Fruit fly (Drosophila melanogaster): ENCODE results near the gene Smn.
"Not testable (repeated sequence)": the region's sequence is repeated elsewhere in the genome, so short reads cannot be mapped to it uniquely, and the experiment has no call there.

The Smn gene

DNA sequence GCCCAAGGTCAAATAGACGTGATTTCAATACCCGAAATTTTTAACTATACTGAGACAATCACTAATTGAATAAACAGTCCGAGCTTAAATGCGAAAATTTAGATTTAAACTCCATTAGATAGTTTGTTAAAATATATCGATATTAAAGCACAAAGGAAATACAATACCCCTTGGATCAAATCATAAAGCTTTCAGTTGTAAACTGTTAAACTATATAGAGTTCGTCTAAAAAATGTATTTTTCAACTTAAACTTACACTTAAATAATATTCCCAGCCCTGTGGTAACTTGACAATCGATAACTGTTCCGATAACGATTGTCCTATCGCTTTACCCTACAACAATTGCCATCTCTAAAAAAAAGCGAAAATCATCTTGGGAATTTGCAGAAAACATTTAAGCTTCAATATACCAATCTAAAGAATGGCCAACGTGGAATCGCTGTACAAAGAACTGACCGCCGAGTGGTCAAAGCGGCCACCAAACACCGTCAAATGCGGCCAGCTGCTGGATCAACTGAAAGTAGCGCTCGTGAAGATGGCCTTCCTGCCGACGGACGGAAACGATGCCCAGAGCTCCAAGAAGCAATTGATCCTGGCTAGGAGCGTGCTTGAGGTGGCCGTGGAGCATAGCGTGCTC is 1.4 kb upstream of the Smn start, which contains the start of gene Rpn12:
Rpn12 (plus strand) TSS at position 351 of the 638 bp plus-strand sequence.
- TF ChIP-seq CTCF (optimal IDR thresholded peaks at IDR 0.05) (no peak), CG8478 (optimal IDR thresholded peaks at IDR 0.05) (no peak)

DNA sequence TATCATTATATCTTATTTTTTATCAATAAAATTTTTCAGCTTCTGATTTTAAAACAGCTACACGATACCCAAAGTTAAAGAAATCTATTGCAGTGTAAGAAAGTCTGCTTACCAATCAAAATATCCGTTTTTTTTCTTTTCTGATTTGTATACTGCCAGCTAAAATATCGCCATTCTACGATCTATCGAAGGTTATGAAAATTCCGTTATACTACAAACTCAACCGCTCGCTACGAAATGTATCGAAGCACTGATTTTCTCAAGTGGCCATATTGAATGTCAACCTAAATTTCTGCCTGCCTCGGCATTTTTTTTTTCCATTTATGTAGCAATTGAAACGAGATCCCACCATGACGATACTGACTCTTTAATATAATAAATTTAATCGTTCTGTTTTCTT is 1.3 kb downstream of the Smn start, which contains the start of gene nxf2:
nxf2 (minus strand) TSS at position 258 of the 400 bp plus-strand sequence.
- TF ChIP-seq CTCF (optimal IDR thresholded peaks at IDR 0.05) (no peak), CG8478 (optimal IDR thresholded peaks at IDR 0.05) (no peak)

DNA sequence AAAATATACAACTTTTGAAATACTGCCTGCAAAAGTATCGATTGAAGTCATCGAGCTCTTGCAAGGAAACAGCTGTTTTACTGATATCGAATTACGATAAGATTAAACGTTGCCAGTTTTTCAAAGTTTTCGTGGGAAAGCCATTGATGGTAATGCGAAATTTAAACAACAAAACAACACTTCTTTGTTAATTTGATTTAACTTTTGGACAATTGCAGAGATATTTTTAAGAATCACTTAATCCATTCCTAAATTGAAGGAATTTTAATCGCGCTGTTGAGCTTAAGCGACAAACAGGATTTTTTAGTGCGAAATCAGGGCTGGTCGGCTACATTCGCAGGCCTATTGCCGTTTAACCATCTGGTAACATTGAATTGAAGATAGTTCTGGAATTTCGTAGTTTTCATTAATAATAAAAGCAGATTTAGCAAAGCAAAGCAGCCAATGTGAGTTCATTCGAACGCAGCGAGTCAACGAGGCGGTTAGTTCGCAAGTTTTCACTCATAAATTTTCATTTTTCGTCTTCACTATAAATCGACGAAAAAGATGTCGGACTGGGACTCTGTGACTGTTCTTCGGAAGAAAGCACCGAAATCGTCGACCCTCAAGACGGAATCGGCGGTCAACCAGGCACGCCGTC is 6.9 kb downstream of the Smn start, which contains the start of gene mbf1:
mbf1 (plus strand) TSS at position 130 of the 640 bp plus-strand sequence.
- no peak for TF ChIP-seq CG8478 (optimal IDR thresholded peaks at IDR 0.05)
- TF ChIP-seq CTCF (optimal IDR thresholded peaks at IDR 0.05) = peak in 1 of 2 experiments; percentile 7

- TF ChIP-seq CTCF, CG8478 (optimal IDR thresholded peaks at IDR 0.05): not testable (repeated sequence)
These were observed 8.1 kb downstream of the Smn start, which contains the start of gene Mipp1 for dm6 chr3L:16573234-16573633. Gene Mipp1, minus strand, starts transcription at chr3L:16573334.

DNA sequence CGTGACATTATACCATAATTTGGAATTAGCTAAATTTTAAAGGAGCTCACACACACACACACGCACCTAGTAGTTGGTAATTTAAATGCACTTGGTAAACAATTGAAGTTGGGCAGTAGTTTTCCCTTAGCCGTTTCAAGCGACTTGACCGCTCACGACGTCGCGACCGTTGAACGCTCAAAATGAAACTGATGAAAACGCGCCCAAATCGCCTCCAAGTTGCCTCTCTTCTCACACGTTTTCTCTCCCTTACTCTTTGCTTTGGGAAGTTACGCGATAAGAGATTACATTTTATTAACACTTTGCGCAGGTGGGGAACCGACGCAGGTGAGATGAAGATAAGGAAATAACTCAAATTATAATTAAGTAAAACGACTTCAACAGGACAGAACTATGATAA is 9.1 kb downstream of the Smn start:
- no peak for TF ChIP-seq CG8478 (optimal IDR thresholded peaks at IDR 0.05)

- TF ChIP-seq CTCF (optimal IDR thresholded peaks at IDR 0.05) (no peak), CG8478 (optimal IDR thresholded peaks at IDR 0.05) (no peak)
These were observed 9.6 kb downstream of the Smn start for dm6 chr3L:16571739-16572063.

dm6 chr3L:16571014-16571738 is 10.2 kb downstream of the Smn start:
- TF ChIP-seq CTCF (optimal IDR thresholded peaks at IDR 0.05) = no peak
- no peak for TF ChIP-seq CG8478 (optimal IDR thresholded peaks at IDR 0.05)

dm6 chr3L:16569456-16569855 is 11.9 kb downstream of the Smn start:
- no peak for TF ChIP-seq CTCF (optimal IDR thresholded peaks at IDR 0.05)
- no peak for TF ChIP-seq CG8478 (optimal IDR thresholded peaks at IDR 0.05)

DNA sequence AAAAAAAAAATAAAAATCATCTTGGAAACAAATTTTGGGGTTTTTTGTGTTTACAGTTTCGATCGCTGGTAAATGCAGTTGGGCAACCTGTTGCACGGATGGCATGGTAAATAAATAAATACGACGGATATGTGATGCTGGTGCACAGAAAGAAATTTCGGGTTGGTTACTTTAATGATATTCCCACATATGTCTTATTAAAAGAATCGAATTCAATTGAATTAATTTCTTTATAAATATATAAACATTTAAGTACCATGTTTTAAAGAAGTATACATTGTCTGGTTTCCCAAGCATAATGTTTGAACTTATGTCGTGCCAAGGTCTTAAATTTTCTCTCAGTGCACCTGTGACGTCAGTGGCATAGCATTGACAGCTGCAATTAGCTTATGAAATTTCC is 13.9 kb downstream of the Smn start:
- TF ChIP-seq CTCF (optimal IDR thresholded peaks at IDR 0.05) (no peak), CG8478 (optimal IDR thresholded peaks at IDR 0.05) (no peak)

- TF ChIP-seq CG8478 (optimal IDR thresholded peaks at IDR 0.05) (no peak), CTCF (optimal IDR thresholded peaks at IDR 0.05) (no peak)
These were observed 14.6 kb downstream of the Smn start, which contains the start of gene UQCR-6.4L for dm6 chr3L:16566700-16567221. Gene UQCR-6.4L, plus strand, starts transcription at chr3L:16566750.

- TF ChIP-seq CG8478 (optimal IDR thresholded peaks at IDR 0.05) (no peak), CTCF (optimal IDR thresholded peaks at IDR 0.05) (no peak)
These were observed 15.3 kb downstream of the Smn start for dm6 chr3L:16566093-16566492.

DNA sequence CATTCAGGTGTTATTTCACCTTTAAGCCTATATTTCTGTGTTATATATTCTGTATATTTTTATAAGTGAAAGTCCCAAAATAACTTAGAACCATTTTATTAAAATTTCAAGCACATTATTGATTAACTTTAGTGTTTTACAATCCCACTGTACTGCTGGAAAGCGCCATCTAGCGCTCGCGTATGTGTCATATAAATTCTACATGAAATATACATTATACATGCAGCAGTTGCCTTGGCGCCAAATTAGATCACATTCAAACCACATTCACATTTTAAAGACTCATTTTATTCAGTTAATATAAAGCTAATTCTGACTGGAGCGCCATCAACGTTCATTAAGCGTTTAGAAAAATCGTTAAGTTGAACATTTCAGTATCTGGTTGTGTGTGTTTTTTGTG is 18.0 kb downstream of the Smn start:
- TF ChIP-seq CG8478 (optimal IDR thresholded peaks at IDR 0.05) (no peak), CTCF (optimal IDR thresholded peaks at IDR 0.05) (peak; percentile 86 to 92)

dm6 chr3L:16556523-16556922 is 24.8 kb downstream of the Smn start, which contains the start of gene CG4229:
Gene CG4229, plus strand, starts transcription at chr3L:16556823.
- TF ChIP-seq CTCF (optimal IDR thresholded peaks at IDR 0.05) (no peak), CG8478 (optimal IDR thresholded peaks at IDR 0.05) (no peak)

- no peak for TF ChIP-seq CTCF (optimal IDR thresholded peaks at IDR 0.05)
- TF ChIP-seq CG8478 (optimal IDR thresholded peaks at IDR 0.05) = no peak
These were observed 35.2 kb downstream of the Smn start for dm6 chr3L:16546159-16546558.

DNA sequence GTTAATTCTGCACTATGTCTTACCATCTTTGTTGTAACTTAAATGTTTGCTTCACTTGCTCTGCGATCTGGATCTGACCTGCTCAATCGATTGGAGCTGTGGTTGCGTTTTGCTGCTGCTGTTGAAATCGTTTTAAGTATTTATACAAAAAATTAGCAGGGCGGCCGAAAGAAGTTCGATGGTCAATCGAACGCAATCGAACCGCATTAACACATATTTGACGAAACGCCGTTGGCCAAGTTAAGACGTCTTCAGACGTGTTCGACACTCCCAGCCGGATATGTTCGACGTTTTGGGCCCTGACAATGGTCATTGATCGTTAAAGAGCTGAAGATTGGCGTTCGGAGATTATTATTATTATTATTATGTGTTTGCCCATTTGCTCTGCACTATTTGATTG is 35.8 kb downstream of the Smn start, which contains the start of gene CG13033:
CG13033 (minus strand) TSS at position 118 of the 400 bp plus-strand sequence.
- TF ChIP-seq CG8478 (optimal IDR thresholded peaks at IDR 0.05) (no peak), CTCF (optimal IDR thresholded peaks at IDR 0.05) (no peak)

Measured in S2 (cell line).